Fruit fly (Drosophila melanogaster) whole organism, prepupa: ENCODE measurements around the gene CG17806.

Experiments used
- Blimp-1 ChIP-seq: fragments of 200-800 bp; sonication (Bioruptor generic); optimal IDR thresholded peaks from 3 replicates; lab custom pipeline; 2017; ENCODE audit warnings: missing biosample characterization, missing genetic modification characterization, mild to moderate bottlenecking, moderate library complexity, missing genetic modification reagents
- CG10631 ChIP-seq: fragments of 200-800 bp; sonication (Bioruptor generic); optimal IDR thresholded peaks from 2 replicates; lab custom pipeline; 2016; ENCODE audit warnings: missing biosample characterization, missing genetic modification characterization
- CG11294 ChIP-seq: fragments of 200-800 bp; sonication (Bioruptor generic); IDR thresholded peaks from 2 replicates; pipeline ENCODE4 v1.3.6; 2022; ENCODE audit warnings: missing biosample characterization, missing genetic modification characterization
- CG11762 ChIP-seq: fragments of 200-800 bp; sonication (Bioruptor generic); optimal IDR thresholded peaks from 3 replicates; lab custom pipeline; 2016; ENCODE audit warnings: missing biosample characterization, missing genetic modification characterization; ENCODE audit not compliant: insufficient read depth
- CG15336 ChIP-seq: fragments of 200-800 bp; sonication (Bioruptor generic); IDR thresholded peaks from 2 replicates; pipeline ENCODE4 v1.3.6; 2022; ENCODE audit warnings: missing biosample characterization, missing genetic modification characterization
- CG1621 ChIP-seq: fragments of 200-800 bp; sonication (Bioruptor generic); optimal IDR thresholded peaks from 3 replicates; lab custom pipeline; 2018; ENCODE audit warnings: missing biosample characterization, mild to moderate bottlenecking, missing genetic modification characterization
- CG16779 ChIP-seq: fragments of 200-800 bp; sonication (Bioruptor generic); optimal IDR thresholded peaks from 3 replicates; lab custom pipeline; 2017; ENCODE audit warnings: missing biosample characterization, mild to moderate bottlenecking, missing genetic modification characterization
- CG3032 ChIP-seq: fragments of 200-800 bp; optimal IDR thresholded peaks from 2 replicates; lab custom pipeline; 2019; ENCODE audit warnings: missing biosample characterization, mild to moderate bottlenecking, missing genetic modification characterization, moderate library complexity
- CG31627 ChIP-seq: fragments of 200-800 bp; sonication (Bioruptor generic); optimal IDR thresholded peaks from 3 replicates; lab custom pipeline; 2016; ENCODE audit warnings: missing biosample characterization, missing genetic modification characterization
- CG32006 ChIP-seq: fragments of 200-800 bp; sonication (Bioruptor generic); optimal IDR thresholded peaks from 3 replicates; lab custom pipeline; 2017; ENCODE audit warnings: missing biosample characterization, mild to moderate bottlenecking, missing genetic modification characterization
- CG34406 ChIP-seq: fragments of 200-800 bp; sonication (Bioruptor generic); optimal IDR thresholded peaks from 3 replicates; lab custom pipeline; 2016; ENCODE audit warnings: missing biosample characterization, missing genetic modification characterization
- CG3919 ChIP-seq: fragments of 200-800 bp; sonication (Bioruptor generic); optimal IDR thresholded peaks from 3 replicates; lab custom pipeline; 2016; ENCODE audit warnings: missing biosample characterization, missing genetic modification characterization
- CG6163 ChIP-seq: fragments of 200-800 bp; sonication (Bioruptor generic); IDR thresholded peaks from 3 replicates; pipeline ENCODE4 v1.3.6; 2022; ENCODE audit warnings: missing biosample characterization, missing genetic modification characterization
- CG6276 ChIP-seq: fragments of 200-800 bp; sonication (Bioruptor generic); optimal IDR thresholded peaks from 2 replicates; lab custom pipeline; 2017; ENCODE audit warnings: missing biosample characterization, mild to moderate bottlenecking, missing genetic modification characterization
- CG6792 ChIP-seq: fragments of 200-800 bp; sonication (Bioruptor generic); optimal IDR thresholded peaks from 3 replicates; lab custom pipeline; 2016; ENCODE audit warnings: missing biosample characterization, missing genetic modification characterization
- CG6854 ChIP-seq: fragments of 200-800 bp; sonication (Bioruptor generic); optimal IDR thresholded peaks from 2 replicates; lab custom pipeline; 2017; ENCODE audit warnings: missing biosample characterization, mild to moderate bottlenecking, missing genetic modification characterization
- CG7368 ChIP-seq: fragments of 200-800 bp; sonication (Bioruptor generic); optimal IDR thresholded peaks from 3 replicates; lab custom pipeline; 2016; ENCODE audit warnings: missing biosample characterization, missing genetic modification characterization
- CG8119 ChIP-seq: fragments of 200-800 bp; sonication (Bioruptor generic); IDR thresholded peaks from 3 replicates; pipeline ENCODE4 v1.3.6; 2022; ENCODE audit warnings: missing biosample characterization, missing genetic modification characterization
- CG8319 ChIP-seq: fragments of 200-800 bp; sonication (Bioruptor generic); optimal IDR thresholded peaks from 3 replicates; lab custom pipeline; 2016; ENCODE audit warnings: missing biosample characterization, missing genetic modification characterization
- CG8632 ChIP-seq: fragments of 200-800 bp; sonication (Bioruptor generic); optimal IDR thresholded peaks from 3 replicates; lab custom pipeline; 2016; ENCODE audit warnings: missing biosample characterization, missing genetic modification characterization
- Eip75B ChIP-seq: fragments of 200-800 bp; sonication (Bioruptor generic); optimal IDR thresholded peaks from 3 replicates; lab custom pipeline; 2016; ENCODE audit warnings: missing biosample characterization, missing genetic modification characterization
- Eip78C ChIP-seq: fragments of 200-800 bp; sonication (Bioruptor generic); peaks from one replicate; lab custom pipeline; 2016; ENCODE audit warnings: missing biosample characterization, missing genetic modification characterization
- Eip93F ChIP-seq: fragments of 200-800 bp; sonication (Bioruptor generic); optimal IDR thresholded peaks from 2 replicates; lab custom pipeline; 2016; ENCODE audit warnings: missing biosample characterization, mild to moderate bottlenecking, missing genetic modification characterization
- Ets21C ChIP-seq: fragments of 200-800 bp; sonication (Bioruptor generic); optimal IDR thresholded peaks from 3 replicates; lab custom pipeline; 2016; ENCODE audit warnings: missing biosample characterization, missing genetic modification characterization
- Ets96B ChIP-seq: fragments of 200-800 bp; optimal IDR thresholded peaks from 2 replicates; lab custom pipeline; 2019; ENCODE audit warnings: missing biosample characterization, mild to moderate bottlenecking, missing genetic modification characterization, moderate library complexity
- Gug ChIP-seq: fragments of 200-800 bp; sonication (Bioruptor generic); IDR thresholded peaks from 2 replicates; pipeline ENCODE4 v1.3.6; 2022; ENCODE audit warnings: missing biosample characterization, missing genetic modification characterization
- Hr38 ChIP-seq: sonication (Bioruptor generic); optimal IDR thresholded peaks from 2 replicates; lab custom pipeline; 2016; ENCODE audit warnings: missing biosample characterization, missing genetic modification characterization
- Hr39 ChIP-seq: fragments of 200-800 bp; sonication (Bioruptor generic); optimal IDR thresholded peaks from 2 replicates; lab custom pipeline; 2016; ENCODE audit warnings: missing biosample characterization, missing genetic modification characterization
- Hr4 ChIP-seq: fragments of 200-800 bp; sonication (Bioruptor generic); optimal IDR thresholded peaks from 3 replicates; lab custom pipeline; 2016; ENCODE audit warnings: missing biosample characterization, missing genetic modification characterization
- Lpt ChIP-seq: fragments of 200-800 bp; sonication (Bioruptor generic); optimal IDR thresholded peaks from 3 replicates; lab custom pipeline; 2016; ENCODE audit warnings: missing biosample characterization, missing genetic modification characterization
- Met ChIP-seq: fragments of 200-800 bp; sonication (Bioruptor generic); optimal IDR thresholded peaks from 3 replicates; lab custom pipeline; 2016; ENCODE audit warnings: missing biosample characterization, missing genetic modification characterization
- OdsH ChIP-seq: fragments of 200-800 bp; sonication (Bioruptor generic); optimal IDR thresholded peaks from 3 replicates; lab custom pipeline; 2016; ENCODE audit warnings: missing biosample characterization, missing genetic modification characterization
- Smox ChIP-seq: fragments of 200-800 bp; sonication (Bioruptor generic); optimal IDR thresholded peaks from 3 replicates; lab custom pipeline; 2016; ENCODE audit warnings: missing biosample characterization, missing genetic modification characterization
- Sox102F ChIP-seq: fragments of 200-800 bp; sonication (Bioruptor generic); optimal IDR thresholded peaks from 2 replicates; lab custom pipeline; 2016; ENCODE audit warnings: missing biosample characterization, mild to moderate bottlenecking, missing genetic modification characterization
- Sox14 ChIP-seq: fragments of 200-800 bp; sonication (Bioruptor generic); optimal IDR thresholded peaks from 3 replicates; lab custom pipeline; 2016; ENCODE audit warnings: missing biosample characterization, missing genetic modification characterization
- Sox15 ChIP-seq: fragments of 200-800 bp; sonication (Bioruptor generic); optimal IDR thresholded peaks from 3 replicates; lab custom pipeline; 2016; ENCODE audit warnings: missing biosample characterization, missing genetic modification characterization
- achi ChIP-seq: fragments of 200-800 bp; sonication (Bioruptor generic); optimal IDR thresholded peaks from 3 replicates; lab custom pipeline; 2016; ENCODE audit warnings: missing biosample characterization, missing genetic modification characterization
- acj6 ChIP-seq: fragments of 200-800 bp; sonication (Bioruptor generic); optimal IDR thresholded peaks from 3 replicates; lab custom pipeline; 2016; ENCODE audit warnings: missing biosample characterization, missing genetic modification characterization
- cyc ChIP-seq: fragments of 200-800 bp; sonication (Bioruptor generic); optimal IDR thresholded peaks from 3 replicates; lab custom pipeline; 2016; ENCODE audit warnings: missing biosample characterization, missing genetic modification characterization
- dac ChIP-seq: fragments of 200-800 bp; sonication (Bioruptor generic); optimal IDR thresholded peaks from 2 replicates; lab custom pipeline; 2017; ENCODE audit warnings: missing biosample characterization, mild to moderate bottlenecking, missing genetic modification characterization
- dsx ChIP-seq: fragments of 200-800 bp; optimal IDR thresholded peaks from 3 replicates; lab custom pipeline; 2019; ENCODE audit warnings: missing biosample characterization, mild to moderate bottlenecking, missing genetic modification characterization, moderate library complexity; ENCODE audit not compliant: poor library complexity, severe bottlenecking
- esn ChIP-seq: fragments of 200-800 bp; sonication (Bioruptor generic); optimal IDR thresholded peaks from 2 replicates; lab custom pipeline; 2016; ENCODE audit warnings: missing biosample characterization, mild to moderate bottlenecking, missing genetic modification characterization, moderate library complexity
- fd59A ChIP-seq: fragments of 200-800 bp; sonication (Bioruptor generic); optimal IDR thresholded peaks from 2 replicates; lab custom pipeline; 2017; ENCODE audit warnings: missing biosample characterization, mild to moderate bottlenecking, missing genetic modification characterization, missing genetic modification reagents
- fd85E ChIP-seq: fragments of 200-800 bp; sonication (Bioruptor generic); optimal IDR thresholded peaks from 3 replicates; lab custom pipeline; 2016; ENCODE audit warnings: missing biosample characterization, missing genetic modification characterization
- fkh ChIP-seq: fragments of 200-800 bp; sonication (Bioruptor generic); optimal IDR thresholded peaks from 3 replicates; lab custom pipeline; 2017; ENCODE audit warnings: missing biosample characterization, mild to moderate bottlenecking, missing genetic modification characterization, moderate library complexity
- net ChIP-seq: fragments of 200-800 bp; sonication (Bioruptor generic); optimal IDR thresholded peaks from 3 replicates; lab custom pipeline; 2016; ENCODE audit warnings: missing biosample characterization, missing genetic modification characterization
- pdm3 ChIP-seq: fragments of 200-800 bp; sonication (Bioruptor generic); optimal IDR thresholded peaks from 3 replicates; lab custom pipeline; 2016; ENCODE audit warnings: missing biosample characterization, missing genetic modification characterization
- salr ChIP-seq, 2 experiments: fragments of 200-800 bp; sonication (Bioruptor generic); optimal IDR thresholded peaks; 3 replicates each; lab custom pipeline; 2016 to 2018; ENCODE audit warnings: missing biosample characterization in 2 of 2, missing genetic modification characterization in 2 of 2, mild to moderate bottlenecking in 1 of 2
- spab ChIP-seq: fragments of 200-800 bp; sonication (Bioruptor generic); optimal IDR thresholded peaks from 2 replicates; lab custom pipeline; 2017; ENCODE audit warnings: missing biosample characterization, mild to moderate bottlenecking, missing genetic modification characterization, missing genetic modification reagents
- svp ChIP-seq: fragments of 200-800 bp; sonication (Bioruptor generic); peaks from one replicate; lab custom pipeline; 2016; ENCODE audit warnings: missing biosample characterization, missing genetic modification characterization
- topi ChIP-seq: fragments of 200-800 bp; sonication (Bioruptor generic); optimal IDR thresholded peaks from 3 replicates; lab custom pipeline; 2016; ENCODE audit warnings: missing biosample characterization, missing genetic modification characterization
- vri ChIP-seq: fragments of 200-800 bp; sonication (Bioruptor generic); optimal IDR thresholded peaks from 3 replicates; lab custom pipeline; 2016; ENCODE audit warnings: missing biosample characterization, mild to moderate bottlenecking, missing genetic modification characterization

The CG17806 gene

DNA sequence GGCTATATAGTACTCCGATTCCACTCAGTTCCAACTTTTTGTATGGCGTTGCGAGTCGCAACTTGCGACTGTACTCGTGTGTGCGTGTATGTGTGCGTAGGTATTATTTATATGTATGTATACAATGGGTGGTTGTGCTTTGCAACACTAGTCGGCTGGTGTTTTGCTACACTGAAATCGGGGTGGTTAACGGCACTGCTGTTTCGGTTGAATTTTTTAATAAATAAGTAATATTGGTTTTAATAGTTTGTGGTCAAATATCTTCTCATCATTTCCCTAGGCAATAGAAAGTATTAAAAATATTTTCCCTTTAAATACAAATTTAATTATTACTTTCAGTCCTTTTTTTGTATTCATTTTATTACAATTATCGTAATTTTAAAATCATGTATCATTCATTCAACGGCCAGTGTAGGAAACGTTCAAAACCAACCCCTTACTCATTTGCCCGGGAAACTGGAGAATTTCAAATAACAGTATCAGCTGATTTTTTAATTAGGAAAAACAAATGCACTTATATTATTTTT, 4.8 kb downstream of the CG17806 start, which contains the start of gene CG7379:
TSS of gene CG7379 (minus strand) at position 94 of the 527 bp plus-strand sequence.
- TF ChIP-seq Gug (GFP tag; lab: Robert Waterston, UW): no peak
- TF ChIP-seq Blimp-1: peak; percentile 34
- TF ChIP-seq Eip75B (GFP tag; lab: Kevin White, UChicago): peak; percentile 73
- peak; percentile 64 for TF ChIP-seq net (GFP tag; lab: Kevin White, UChicago)
- TF ChIP-seq CG7368 (GFP tag; lab: Kevin White, UChicago): peak; percentile 48
- no peak for TF ChIP-seq CG8119 (GFP tag; lab: Robert Waterston, UW)
- no peak for TF ChIP-seq achi (GFP tag; lab: Kevin White, UChicago)
- peak; percentile 22 for TF ChIP-seq spab (GFP tag; lab: Kevin White, UChicago)
- TF ChIP-seq cyc (GFP tag; lab: Kevin White, UChicago): peak; percentile 87
- TF ChIP-seq fd59A (GFP tag; lab: Kevin White, UChicago): peak; percentile 66
- TF ChIP-seq CG6792 (GFP tag; lab: Kevin White, UChicago): peak; percentile 75
- TF ChIP-seq CG6854: peak; percentile 45
- no peak for TF ChIP-seq Hr38
- TF ChIP-seq OdsH: peak; percentile 83
- peak; percentile 69 for TF ChIP-seq CG8632 (GFP tag; lab: Kevin White, UChicago)
- TF ChIP-seq CG6163 (GFP tag; lab: Robert Waterston, UW): 0 out of 3 replicates have a peak, but pooled peaks have one; percentile 63
- peak; percentile 90 for TF ChIP-seq CG31627
- TF ChIP-seq salr (GFP tag; optimal IDR thresholded peaks at IDR 0.05; lab: Kevin White, UChicago): peak in 1 of 2 experiments; percentile 73
- TF ChIP-seq CG10631 (GFP tag; lab: Kevin White, UChicago): peak; percentile 90
- TF ChIP-seq Smox: no peak
- TF ChIP-seq CG11294 (GFP tag; lab: Robert Waterston, UW): peak; percentile 40; the same call in 1 of the 2 replicates
- TF ChIP-seq CG16779: no peak
- TF ChIP-seq Sox14: peak; percentile 76
- TF ChIP-seq svp: no peak
- no peak for TF ChIP-seq dac (GFP tag; lab: Kevin White, UChicago)
- no peak for TF ChIP-seq Eip93F (GFP tag; lab: Kevin White, UChicago)
- TF ChIP-seq vri (GFP tag; lab: Kevin White, UChicago): no peak
- peak; percentile 45 for TF ChIP-seq Ets96B (tag; lab: Kevin White, UChicago)
- peak; percentile 93 for TF ChIP-seq Eip78C (GFP tag; lab: Kevin White, UChicago)
- TF ChIP-seq Sox102F (GFP tag; lab: Kevin White, UChicago): no peak
- TF ChIP-seq fkh (GFP tag; lab: Kevin White, UChicago): peak; percentile 69
- TF ChIP-seq CG15336: no peak
- TF ChIP-seq topi: peak; percentile 88
- no peak for TF ChIP-seq dsx (GFP tag; lab: Kevin White, UChicago)
- peak; percentile 63 for TF ChIP-seq fd85E (GFP tag; lab: Kevin White, UChicago)
- TF ChIP-seq CG3919 (GFP tag; lab: Kevin White, UChicago): peak; percentile 90
- no peak for TF ChIP-seq acj6 (GFP tag; lab: Kevin White, UChicago)
- TF ChIP-seq Hr4 (GFP tag; lab: Kevin White, UChicago): no peak
- TF ChIP-seq CG8319 (GFP tag; lab: Kevin White, UChicago): peak; percentile 77
- TF ChIP-seq Lpt (GFP tag; lab: Kevin White, UChicago): peak; percentile 35
- peak; percentile 66 for TF ChIP-seq CG32006
- peak; percentile 62 for TF ChIP-seq CG11762
- TF ChIP-seq CG6276: no peak
- peak; percentile 75 for TF ChIP-seq CG34406 (GFP tag; lab: Kevin White, UChicago)
- TF ChIP-seq pdm3 (GFP tag; lab: Kevin White, UChicago): no peak
- peak; percentile 89 for TF ChIP-seq esn (GFP tag; lab: Kevin White, UChicago)
- no peak for TF ChIP-seq Hr39 (GFP tag; lab: Kevin White, UChicago)
- TF ChIP-seq Met: no peak
- peak; percentile 67 for TF ChIP-seq Ets21C (GFP tag; lab: Kevin White, UChicago)
- TF ChIP-seq CG1621: no peak
- peak; percentile 61 for TF ChIP-seq CG3032 (tag; lab: Kevin White, UChicago)
- TF ChIP-seq Sox15 (GFP tag; lab: Kevin White, UChicago): peak; percentile 71
